Worm (Caenorhabditis elegans): ENCODE data around the gene cest-33.

Gene cest-33

ce11 chrV:6361688-6362087 is 3.8 kb downstream of the cest-33 start:
- peak; percentile 6 for TF ChIP-seq pha-4 (tag; optimal IDR thresholded peaks at IDR 0.05)
- no peak for TF ChIP-seq nhr-28 (tag; optimal IDR thresholded peaks at IDR 0.05)

ce11 chrV:6359522-6359921 is 5.9 kb downstream of the cest-33 start:
- TF ChIP-seq skn-1 (tag; optimal IDR thresholded peaks at IDR 0.05) (no peak), eor-1 (tag; optimal IDR thresholded peaks at IDR 0.05) (no peak), pha-4 (tag; optimal IDR thresholded peaks at IDR 0.05) (peak; percentile 83), nhr-43 (tag; optimal IDR thresholded peaks at IDR 0.05; ENCODE audit: poor library complexity, severe bottlenecking) (no peak), elt-3 (tag; optimal IDR thresholded peaks at IDR 0.05) (no peak), egl-27 (tag; optimal IDR thresholded peaks at IDR 0.05) (no peak), tbx-2 (tag; optimal IDR thresholded peaks at IDR 0.05) (no peak), unc-62 (GFP tag; optimal IDR thresholded peaks at IDR 0.05) (no peak)

- TF ChIP-seq pqm-1 (tag; optimal IDR thresholded peaks at IDR 0.05): no peak
- TF ChIP-seq ceh-16 (tag; optimal IDR thresholded peaks at IDR 0.05): no peak
- TF ChIP-seq ceh-9 (tag; optimal IDR thresholded peaks at IDR 0.05): no peak
- no peak for TF ChIP-seq ZK546.5 (tag; optimal IDR thresholded peaks at IDR 0.05)
- TF ChIP-seq pha-4 (tag; optimal IDR thresholded peaks at IDR 0.05): peak; percentile 80
Measured at ce11 chrV:6358709-6359108, 6.8 kb downstream of the cest-33 start.

- no peak for TF ChIP-seq aly-2 (tag; optimal IDR thresholded peaks at IDR 0.05)
- no peak for TF ChIP-seq ama-1 (optimal IDR thresholded peaks at IDR 0.05)
- TF ChIP-seq pha-4 (tag; optimal IDR thresholded peaks at IDR 0.05): peak; percentile 74
Measured at ce11 chrV:6357236-6357635, 8.2 kb downstream of the cest-33 start.

ce11 chrV:6355975-6356441 is 9.5 kb downstream of the cest-33 start, which contains the start of gene bcl-11:
bcl-11 (plus strand) TSS chrV:6356025.
- TF ChIP-seq elt-2 (tag; optimal IDR thresholded peaks at IDR 0.05): peak; percentile 94
- peak; percentile 13 for TF ChIP-seq jun-1 (tag; optimal IDR thresholded peaks at IDR 0.05)
- no peak for TF ChIP-seq eor-1 (tag; optimal IDR thresholded peaks at IDR 0.05)
- TF ChIP-seq hmg-11 (tag; optimal IDR thresholded peaks at IDR 0.05): no peak
- peak; percentile 19 for TF ChIP-seq pha-4 (tag; optimal IDR thresholded peaks at IDR 0.05)
- peak; percentile 90 for TF ChIP-seq pqm-1 (tag; optimal IDR thresholded peaks at IDR 0.05)

- TF ChIP-seq mdl-1 (tag; optimal IDR thresholded peaks at IDR 0.05) (no peak), pha-4 (tag; optimal IDR thresholded peaks at IDR 0.05) (peak; percentile 7), nhr-76 (tag; optimal IDR thresholded peaks at IDR 0.05) (no peak)
Measured at ce11 chrV:6355412-6355811, 10.1 kb downstream of the cest-33 start.

- TF ChIP-seq nfya-1 (tag; optimal IDR thresholded peaks at IDR 0.05; ENCODE audit: insufficient read depth) (no peak), nhr-23 (tag; optimal IDR thresholded peaks at IDR 0.05) (peak; percentile 28)
Measured at ce11 chrV:6354786-6355185, 10.7 kb downstream of the cest-33 start.

ce11 chrV:6354202-6354601 is 11.3 kb downstream of the cest-33 start:
- no peak for TF ChIP-seq elt-1 (tag; optimal IDR thresholded peaks at IDR 0.05)
- no peak for TF ChIP-seq ztf-11 (tag; optimal IDR thresholded peaks at IDR 0.05)
- TF ChIP-seq nhr-23 (tag; optimal IDR thresholded peaks at IDR 0.05): peak; percentile 76
- TF ChIP-seq tbx-2 (tag; optimal IDR thresholded peaks at IDR 0.05): peak; percentile 51
- TF ChIP-seq nhr-43 (tag; optimal IDR thresholded peaks at IDR 0.05; ENCODE audit: poor library complexity, severe bottlenecking): peak; percentile 95
- no peak for TF ChIP-seq ceh-82 (tag; optimal IDR thresholded peaks at IDR 0.05)
- no peak for TF ChIP-seq lin-15B (tag; optimal IDR thresholded peaks at IDR 0.05)
- TF ChIP-seq nhr-25 (tag; optimal IDR thresholded peaks at IDR 0.05): peak; percentile 96
- TF ChIP-seq nfya-1 (tag; optimal IDR thresholded peaks at IDR 0.05; ENCODE audit: insufficient read depth): peak; percentile 37
- TF ChIP-seq elt-3 (tag; optimal IDR thresholded peaks at IDR 0.05): peak in 1 of 3 experiments; percentile 28
